Fruit fly (Drosophila melanogaster): ENCODE measurements around the gene RpS27A.

Gene RpS27A

dm6 chr2L:10437317-10437716 lies 29.2 kb downstream of the RpS27A start, which contains the start of gene STUB1 (continued):
- TF ChIP-seq hkb (optimal IDR thresholded peaks at IDR 0.05) (no peak), hkb (GFP tag; IDR thresholded peaks at IDR 0.05) (no peak), HLH3B (GFP tag; IDR thresholded peaks at IDR 0.05) (no peak), CG16813 (GFP tag; IDR thresholded peaks at IDR 0.05; ENCODE audit: partially characterized antibody) (peak; percentile 93), Blimp-1 (GFP tag; optimal IDR thresholded peaks at IDR 0.05) (no peak), zf30C (GFP tag; optimal IDR thresholded peaks at IDR 0.05) (no peak), CG17829 (tag; optimal IDR thresholded peaks at IDR 0.05) (no peak), Dip2 (GFP tag; IDR thresholded peaks at IDR 0.05) (no peak), Asciz (GFP tag; optimal IDR thresholded peaks at IDR 0.05) (no peak), slp2 (GFP tag; optimal IDR thresholded peaks at IDR 0.05) (no peak), row (GFP tag; IDR thresholded peaks at IDR 0.05) (peak; percentile 77), CG6175 (GFP tag; IDR thresholded peaks at IDR 0.05) (no peak), cad (GFP tag; optimal IDR thresholded peaks at IDR 0.05) (no peak), PHDP (tag; optimal IDR thresholded peaks at IDR 0.05) (no peak), usp (GFP tag; optimal IDR thresholded peaks at IDR 0.05) (no peak), Camta (GFP tag; optimal IDR thresholded peaks at IDR 0.05) (no peak), CG18262 (tag; optimal IDR thresholded peaks at IDR 0.05) (no peak), Taf1 (GFP tag; IDR thresholded peaks at IDR 0.05) (no peak), luna (GFP tag; optimal IDR thresholded peaks at IDR 0.05) (peak; percentile 3), ash1 (GFP tag; optimal IDR thresholded peaks at IDR 0.05) (no peak), ewg (GFP tag; optimal IDR thresholded peaks at IDR 0.05) (peak; percentile 2), chn (GFP tag; optimal IDR thresholded peaks at IDR 0.05) (peak; percentile 15), inv (GFP tag; IDR thresholded peaks at IDR 0.05; ENCODE audit: partially characterized antibody) (peak; percentile 99), CG9876 (GFP tag; optimal IDR thresholded peaks at IDR 0.05) (no peak), Elba2 (GFP tag; optimal IDR thresholded peaks at IDR 0.05) (no peak), CG12299 (tag; optimal IDR thresholded peaks at IDR 0.05) (no peak), CG15011 (GFP tag; optimal IDR thresholded peaks at IDR 0.05) (no peak), ro (GFP tag; IDR thresholded peaks at IDR 0.05) (no peak), CG15696 (tag; optimal IDR thresholded peaks at IDR 0.05) (no peak), CG18599 (GFP tag; optimal IDR thresholded peaks at IDR 0.05) (no peak), Bdp1 (GFP tag; optimal IDR thresholded peaks at IDR 0.05) (no peak), Gug (GFP tag; IDR thresholded peaks at IDR 0.05) (peak; percentile 57; the same call in 1 of the 4 replicates), Med (GFP tag) (peak; percentile 80), CG17328 (GFP tag; IDR thresholded peaks at IDR 0.05) (no peak), gcm2 (GFP tag; optimal IDR thresholded peaks at IDR 0.05) (no peak), HLH54F (GFP tag; optimal IDR thresholded peaks at IDR 0.05) (peak; percentile 13), phol (tag; optimal IDR thresholded peaks at IDR 0.05) (peak; percentile 19), Hmr (GFP tag; optimal IDR thresholded peaks at IDR 0.05) (no peak), Tbp (GFP tag; optimal IDR thresholded peaks at IDR 0.05) (no peak), aop (GFP tag; IDR thresholded peaks at IDR 0.05) (no peak), Nf-YC (tag; optimal IDR thresholded peaks at IDR 0.05) (no peak), Ets65A (GFP tag) (peak; percentile 25), tna (GFP tag; IDR thresholded peaks at IDR 0.05; ENCODE audit: partially characterized antibody) (peak; percentile 97), CG31441 (GFP tag; IDR thresholded peaks at IDR 0.05) (no peak), nerfin-2 (GFP tag; IDR thresholded peaks at IDR 0.05; ENCODE audit: partially characterized antibody) (peak; percentile 97), CG15073 (GFP tag; optimal IDR thresholded peaks at IDR 0.05) (no peak), Fer2 (tag; optimal IDR thresholded peaks at IDR 0.05) (no peak), NfI (GFP tag; optimal IDR thresholded peaks at IDR 0.05) (no peak), CG1832 (GFP tag; optimal IDR thresholded peaks at IDR 0.05) (no peak), ase (GFP tag; IDR thresholded peaks at IDR 0.05) (no peak), Abd-B (GFP tag; optimal IDR thresholded peaks at IDR 0.05) (no peak), CG17912 (GFP tag; optimal IDR thresholded peaks at IDR 0.05) (no peak)
